Fruit fly (Drosophila melanogaster): ENCODE measurements around the gene Teh3.

Gene Teh3

DNA sequence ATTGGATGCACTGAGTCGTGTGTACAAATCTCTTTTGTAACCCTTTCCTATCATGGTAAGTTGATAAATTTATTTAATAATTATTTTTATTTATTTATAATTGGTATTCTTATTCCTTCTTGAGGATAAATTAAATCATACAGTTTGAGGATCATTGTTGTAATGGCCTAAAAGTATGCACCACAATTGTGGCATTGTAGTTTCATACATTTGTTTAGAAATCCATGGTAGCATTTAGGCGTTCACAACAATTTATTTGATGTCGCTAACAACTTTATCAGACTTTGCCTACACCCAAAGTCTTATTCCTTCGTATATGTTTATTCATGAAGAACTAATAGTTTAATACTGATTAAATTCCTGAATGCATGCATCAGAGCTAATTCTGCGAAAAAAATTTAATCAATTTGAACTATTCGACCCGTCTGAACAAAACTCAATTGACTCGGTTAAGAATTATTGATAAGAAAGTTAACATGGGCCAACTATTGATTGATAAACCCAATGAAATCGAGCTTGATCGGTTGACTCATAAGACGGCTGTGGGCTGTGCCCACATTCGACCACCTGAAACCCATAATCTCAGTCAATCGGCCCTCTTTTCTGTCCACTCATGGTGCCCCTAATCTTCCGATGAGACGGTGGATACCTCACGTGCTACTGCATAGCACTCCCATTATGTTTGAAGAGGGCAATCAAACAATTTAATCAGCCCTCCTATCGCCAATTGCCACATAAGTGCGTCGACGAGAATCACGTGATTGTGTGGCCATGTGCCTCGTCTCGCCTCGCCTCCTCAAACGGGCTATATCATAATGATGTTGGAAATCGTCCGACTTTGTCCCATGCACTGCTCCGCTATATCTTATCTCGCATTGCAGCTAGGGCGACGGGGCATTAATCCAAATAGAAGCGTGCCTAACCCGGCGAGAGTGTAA is 35.1 kb upstream of the Teh3 start:
- TF ChIP-seq woc (GFP tag; optimal IDR thresholded peaks at IDR 0.05) = no peak
- TF ChIP-seq N (GFP tag; optimal IDR thresholded peaks at IDR 0.05) = peak; percentile 41
- TF ChIP-seq Dfd (GFP tag; optimal IDR thresholded peaks at IDR 0.05) = no peak
- TF ChIP-seq sage (GFP tag; optimal IDR thresholded peaks at IDR 0.05) = no peak
- TF ChIP-seq Hnf4 (GFP tag; optimal IDR thresholded peaks at IDR 0.05) = no peak
- TF ChIP-seq tai (GFP tag; optimal IDR thresholded peaks at IDR 0.05) = no peak
- TF ChIP-seq rgr (GFP tag; optimal IDR thresholded peaks at IDR 0.05) = no peak
- peak; percentile 95 for TF ChIP-seq Myc (optimal IDR thresholded peaks at IDR 0.05)
- TF ChIP-seq Abd-B (GFP tag; optimal IDR thresholded peaks at IDR 0.05) = no peak
- TF ChIP-seq CG9705 (GFP tag; optimal IDR thresholded peaks at IDR 0.05) = no peak
- TF ChIP-seq HLH106 (tag; optimal IDR thresholded peaks at IDR 0.05) = no peak
- peak; percentile 58 for TF ChIP-seq Vsx2 (GFP tag; optimal IDR thresholded peaks at IDR 0.05; ENCODE audit: partially characterized antibody)
- no peak for TF ChIP-seq CrebA (GFP tag; optimal IDR thresholded peaks at IDR 0.05; ENCODE audit: borderline replicate concordance)
- TF ChIP-seq dsf (GFP tag; optimal IDR thresholded peaks at IDR 0.05; ENCODE audit: borderline replicate concordance) = no peak
- TF ChIP-seq h (GFP tag; optimal IDR thresholded peaks at IDR 0.05) = peak; percentile 61

DNA sequence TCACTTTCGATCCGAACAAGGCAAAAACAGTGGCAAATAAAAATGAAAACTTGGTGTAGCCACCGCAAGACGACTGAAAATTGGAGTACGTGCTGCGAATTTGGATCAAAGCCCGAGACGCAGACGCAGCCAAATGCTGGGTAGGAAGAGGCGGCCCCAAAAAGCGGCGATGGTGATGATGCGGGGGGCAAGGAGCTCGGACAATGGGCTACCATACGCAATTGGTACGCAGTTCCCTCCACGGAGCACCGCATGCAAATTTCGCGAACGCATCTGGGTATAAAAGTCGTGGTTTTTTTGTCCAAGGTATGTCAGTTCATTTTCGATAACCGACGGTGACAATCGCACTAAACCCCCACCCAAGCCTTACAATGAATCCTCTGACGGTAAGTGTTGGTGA is 30.6 kb upstream of the Teh3 start, which contains the start of gene Cpr64Ad:
Gene Cpr64Ad (plus strand): TSS at position 301 of the 400 bp plus-strand sequence.
- TF ChIP-seq sage (GFP tag; optimal IDR thresholded peaks at IDR 0.05) = no peak
- TF ChIP-seq dsf (GFP tag; optimal IDR thresholded peaks at IDR 0.05; ENCODE audit: borderline replicate concordance) = no peak
- TF ChIP-seq jim (GFP tag; optimal IDR thresholded peaks at IDR 0.05) = no peak
- no peak for TF ChIP-seq Hr78 (GFP tag; optimal IDR thresholded peaks at IDR 0.05)
- TF ChIP-seq Dfd (GFP tag; optimal IDR thresholded peaks at IDR 0.05) = no peak
- no peak for TF ChIP-seq Hnf4 (GFP tag; optimal IDR thresholded peaks at IDR 0.05)
- no peak for TF ChIP-seq pan (optimal IDR thresholded peaks at IDR 0.05)
- no peak for TF ChIP-seq tai (GFP tag; optimal IDR thresholded peaks at IDR 0.05)
- no peak for TF ChIP-seq lola (GFP tag; optimal IDR thresholded peaks at IDR 0.05)
- TF ChIP-seq ey (GFP tag; optimal IDR thresholded peaks at IDR 0.05) = no peak
- TF ChIP-seq Jra (GFP tag; optimal IDR thresholded peaks at IDR 0.05) = no peak
- no peak for TF ChIP-seq HLH106 (tag; optimal IDR thresholded peaks at IDR 0.05)

dm6 chr3L:4212815-4213214 is 28.4 kb upstream of the Teh3 start, which contains the start of gene Cpr64Ac:
TSS of gene Cpr64Ac (minus strand) at chr3L:4212915.
- no peak for TF ChIP-seq lola (GFP tag; optimal IDR thresholded peaks at IDR 0.05)
- TF ChIP-seq CG9705 (GFP tag; optimal IDR thresholded peaks at IDR 0.05) = no peak
- TF ChIP-seq Dif (GFP tag; optimal IDR thresholded peaks at IDR 0.05; ENCODE audit: partially characterized antibody) = no peak
- TF ChIP-seq ey (GFP tag; optimal IDR thresholded peaks at IDR 0.05) = no peak
- no peak for TF ChIP-seq N (GFP tag; optimal IDR thresholded peaks at IDR 0.05)
- TF ChIP-seq jim (GFP tag; optimal IDR thresholded peaks at IDR 0.05) = no peak
- TF ChIP-seq pan (optimal IDR thresholded peaks at IDR 0.05) = no peak
- no peak for TF ChIP-seq Rel (GFP tag; optimal IDR thresholded peaks at IDR 0.05)
- no peak for TF ChIP-seq Rel (tag; optimal IDR thresholded peaks at IDR 0.05)
- TF ChIP-seq Hr78 (GFP tag; optimal IDR thresholded peaks at IDR 0.05) = no peak
- no peak for TF ChIP-seq Myc (optimal IDR thresholded peaks at IDR 0.05)
- no peak for TF ChIP-seq fru (GFP tag; optimal IDR thresholded peaks at IDR 0.05)
- no peak for TF ChIP-seq Vsx2 (GFP tag; optimal IDR thresholded peaks at IDR 0.05; ENCODE audit: partially characterized antibody)
- TF ChIP-seq Hr83 (GFP tag; optimal IDR thresholded peaks at IDR 0.05; ENCODE audit: poor library complexity, severe bottlenecking) = no peak
- TF ChIP-seq Dfd (GFP tag; optimal IDR thresholded peaks at IDR 0.05) = no peak
- no peak for TF ChIP-seq usp (GFP tag; optimal IDR thresholded peaks at IDR 0.05)

DNA sequence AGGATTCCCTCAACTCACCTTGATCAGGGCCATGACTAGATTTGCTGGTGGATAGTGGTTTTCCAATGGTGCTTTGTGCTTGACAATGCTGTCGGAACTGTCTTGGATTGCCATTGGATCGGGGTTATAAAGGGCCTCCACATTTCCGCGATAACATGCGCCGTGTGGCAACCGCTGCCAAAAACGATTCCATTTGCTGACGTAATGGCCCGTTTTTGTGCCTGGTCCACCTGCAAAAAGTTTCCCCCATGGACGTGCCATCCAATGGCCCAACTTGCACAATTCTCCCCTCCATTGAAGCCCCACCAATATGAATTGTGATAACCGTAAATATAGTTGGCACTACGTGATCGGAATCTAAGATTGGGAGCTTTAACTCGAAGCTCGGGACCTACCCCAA is 27.0 kb upstream of the Teh3 start, which contains the start of gene Cpr64Ab:
Gene Cpr64Ab (minus strand): TSS at position 101 of the 400 bp plus-strand sequence.
- TF ChIP-seq fru (GFP tag; optimal IDR thresholded peaks at IDR 0.05) (no peak), h (GFP tag; optimal IDR thresholded peaks at IDR 0.05) (no peak), sv (GFP tag; optimal IDR thresholded peaks at IDR 0.05) (no peak), rgr (GFP tag; optimal IDR thresholded peaks at IDR 0.05) (no peak), tai (GFP tag; optimal IDR thresholded peaks at IDR 0.05) (no peak), brk (GFP tag; optimal IDR thresholded peaks at IDR 0.05) (no peak)

DNA sequence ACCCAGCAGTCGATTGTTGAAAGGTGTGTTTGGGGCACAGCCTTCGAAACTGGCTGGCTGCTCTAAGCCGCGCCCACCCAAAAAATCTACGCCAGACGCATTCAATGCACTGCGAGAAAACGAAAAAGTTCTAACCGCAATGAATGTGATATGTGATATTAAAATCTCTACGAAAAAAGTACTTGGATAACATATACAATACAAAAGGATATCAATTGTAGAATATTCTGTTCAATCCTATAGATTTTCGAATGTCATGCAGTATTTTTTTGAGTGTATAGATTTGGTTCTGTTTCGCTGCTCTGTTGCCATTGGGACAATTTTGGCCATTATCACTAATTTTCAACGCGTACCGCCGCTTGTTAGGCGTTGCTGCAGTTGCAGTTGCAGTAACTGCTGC is 25.3 kb upstream of the Teh3 start:
- no peak for TF ChIP-seq ey (GFP tag; optimal IDR thresholded peaks at IDR 0.05)
- TF ChIP-seq brk (GFP tag; optimal IDR thresholded peaks at IDR 0.05) = no peak
- TF ChIP-seq Hr83 (GFP tag; optimal IDR thresholded peaks at IDR 0.05; ENCODE audit: poor library complexity, severe bottlenecking) = no peak
- TF ChIP-seq fru (GFP tag; optimal IDR thresholded peaks at IDR 0.05) = no peak

All from whole organism, wandering third instar larva.